Worm (Caenorhabditis elegans) whole organism, late embryonic: Measurements from ENCODE around the gene dgtr-1.

Source experiments
- C08G9.2 ChIP-seq: sonication (generic microtip); optimal IDR thresholded peaks from 2 replicates; lab custom pipeline; 2016; ENCODE audit warnings: mild to moderate bottlenecking, missing genetic modification characterization, moderate library complexity, missing compliant biosample characterization
- K02D7.2 ChIP-seq: sonication (generic microtip); optimal IDR thresholded peaks from 2 replicates; lab custom pipeline; 2017; ENCODE audit warnings: mild to moderate bottlenecking, missing genetic modification characterization, missing compliant biosample characterization
- K09A11.1 ChIP-seq: sonication (generic microtip); optimal IDR thresholded peaks from 2 replicates; lab custom pipeline; 2017; ENCODE audit warnings: antibody characterized with exemption, mild to moderate bottlenecking, missing genetic modification characterization, missing compliant biosample characterization; ENCODE audit not compliant: insufficient read depth
- T23F11.4 ChIP-seq: fragments of 200-800 bp; sonication (Bioruptor generic); optimal IDR thresholded peaks from 2 replicates; lab custom pipeline; 2018; ENCODE audit warnings: mild to moderate bottlenecking, missing genetic modification characterization, missing compliant biosample characterization
- Y22D7AL.16 ChIP-seq: sonication (generic microtip); optimal IDR thresholded peaks from 2 replicates; lab custom pipeline; 2016; ENCODE audit warnings: missing genetic modification characterization, missing compliant biosample characterization
- ahr-1 ChIP-seq: sonication (generic microtip); optimal IDR thresholded peaks from 2 replicates; lab custom pipeline; 2016; ENCODE audit warnings: missing genetic modification characterization, missing compliant biosample characterization
- ceh-14 ChIP-seq: sonication (generic microtip); optimal IDR thresholded peaks from 2 replicates; lab custom pipeline; 2016; ENCODE audit warnings: missing genotype, missing genetic modification characterization, missing compliant biosample characterization
- ceh-18 ChIP-seq: sonication (generic microtip); optimal IDR thresholded peaks from 2 replicates; lab custom pipeline; 2016; ENCODE audit warnings: missing genetic modification characterization, missing compliant biosample characterization
- ceh-19 ChIP-seq: fragments of 200-800 bp; sonication (Bioruptor generic); optimal IDR thresholded peaks from 2 replicates; lab custom pipeline; 2018; ENCODE audit warnings: mild to moderate bottlenecking, missing genetic modification characterization, missing compliant biosample characterization
- ceh-2 ChIP-seq: sonication (generic microtip); optimal IDR thresholded peaks from 2 replicates; lab custom pipeline; 2016; ENCODE audit warnings: missing genotype, missing genetic modification characterization, missing compliant biosample characterization
- ceh-22 ChIP-seq: sonication (generic microtip); optimal IDR thresholded peaks from 2 replicates; lab custom pipeline; 2017; ENCODE audit warnings: missing biosample characterization, missing genetic modification characterization
- ceh-24 ChIP-seq: sonication (generic microtip); optimal IDR thresholded peaks from 2 replicates; lab custom pipeline; 2016; ENCODE audit warnings: mild to moderate bottlenecking, missing genetic modification characterization, missing compliant biosample characterization
- ceh-34 ChIP-seq: sonication (generic microtip); optimal IDR thresholded peaks from 2 replicates; lab custom pipeline; 2016; ENCODE audit warnings: mild to moderate bottlenecking, missing genetic modification characterization, missing compliant biosample characterization
- ceh-45 ChIP-seq: fragments of 200-800 bp; sonication (Bioruptor generic); IDR thresholded peaks from 2 replicates; pipeline ENCODE4 v1.3.6; 2022; ENCODE audit warnings: missing genetic modification reagents, missing genetic modification characterization, missing compliant biosample characterization
- ceh-6 ChIP-seq: fragments of 200-800 bp; sonication (Bioruptor generic); optimal IDR thresholded peaks from 2 replicates; lab custom pipeline; 2018; ENCODE audit warnings: mild to moderate bottlenecking, missing genetic modification characterization, missing compliant biosample characterization
- che-1 ChIP-seq: sonication (generic microtip); optimal IDR thresholded peaks from 2 replicates; lab custom pipeline; 2016; ENCODE audit warnings: mild to moderate bottlenecking, missing genetic modification characterization, missing compliant biosample characterization
- elt-2 ChIP-seq: sonication (generic microtip); optimal IDR thresholded peaks from 2 replicates; lab custom pipeline; 2016; ENCODE audit warnings: missing genetic modification reagents, missing genetic modification characterization, missing compliant biosample characterization
- elt-4 ChIP-seq: sonication (generic microtip); optimal IDR thresholded peaks from 2 replicates; lab custom pipeline; 2016; ENCODE audit warnings: missing genetic modification characterization, missing compliant biosample characterization
- ets-4 ChIP-seq: sonication (generic microtip); optimal IDR thresholded peaks from 2 replicates; lab custom pipeline; 2016; ENCODE audit warnings: missing genetic modification characterization, missing compliant biosample characterization
- eyg-1 ChIP-seq: sonication (generic microtip); optimal IDR thresholded peaks from 2 replicates; lab custom pipeline; 2016; ENCODE audit warnings: missing genotype, missing genetic modification characterization, missing compliant biosample characterization
- fkh-6 ChIP-seq: sonication (generic microtip); optimal IDR thresholded peaks from 2 replicates; lab custom pipeline; 2016; ENCODE audit warnings: missing genetic modification characterization, missing compliant biosample characterization
- hlh-13 ChIP-seq: fragments of 200-800 bp; sonication (Bioruptor generic); optimal IDR thresholded peaks from 2 replicates; lab custom pipeline; 2018; ENCODE audit warnings: mild to moderate bottlenecking, missing genetic modification characterization, missing compliant biosample characterization
- hlh-15 ChIP-seq: sonication (generic microtip); optimal IDR thresholded peaks from 2 replicates; lab custom pipeline; 2016; ENCODE audit warnings: missing genetic modification characterization, missing compliant biosample characterization
- hlh-30 ChIP-seq: sonication (generic microtip); optimal IDR thresholded peaks from 2 replicates; lab custom pipeline; 2017; ENCODE audit warnings: antibody characterized with exemption, missing genetic modification characterization, missing compliant biosample characterization; ENCODE audit not compliant: insufficient read depth
- lim-6 ChIP-seq: sonication (generic microtip); optimal IDR thresholded peaks from 2 replicates; lab custom pipeline; 2016; ENCODE audit warnings: missing genetic modification characterization, missing compliant biosample characterization
- mec-3 ChIP-seq: sonication (generic microtip); optimal IDR thresholded peaks from 2 replicates; lab custom pipeline; 2016; ENCODE audit warnings: borderline replicate concordance, missing genetic modification characterization, missing compliant biosample characterization
- nfya-1 ChIP-seq: sonication (generic microtip); optimal IDR thresholded peaks from 2 replicates; lab custom pipeline; 2017; ENCODE audit warnings: missing genetic modification characterization, mild to moderate bottlenecking, missing compliant biosample characterization, antibody characterized with exemption, moderate library complexity
- nhr-11 ChIP-seq: fragments of 150-350 bp; optimal IDR thresholded peaks from 2 replicates; lab custom pipeline; 2014; ENCODE audit warnings: missing biosample characterization, missing genetic modification characterization
- pag-3 ChIP-seq: sonication (generic microtip); optimal IDR thresholded peaks from 2 replicates; lab custom pipeline; 2016; ENCODE audit warnings: missing compliant biosample characterization, missing genetic modification characterization, borderline replicate concordance
- pha-2 ChIP-seq: sonication (generic microtip); optimal IDR thresholded peaks from 2 replicates; lab custom pipeline; 2017; ENCODE audit warnings: mild to moderate bottlenecking, missing genetic modification characterization, missing compliant biosample characterization
- pha-4 ChIP-seq: fragments of 150-350 bp; optimal IDR thresholded peaks from 2 replicates; lab custom pipeline; 2018; ENCODE audit warnings: missing biosample characterization, missing genetic modification reagents, missing genetic modification characterization
- pros-1 ChIP-seq: fragments of 150-350 bp; optimal IDR thresholded peaks from 2 replicates; lab custom pipeline; 2014; ENCODE audit warnings: missing biosample characterization, missing genetic modification reagents, missing genetic modification characterization
- ref-2 ChIP-seq: sonication (generic microtip); optimal IDR thresholded peaks from 2 replicates; lab custom pipeline; 2016; ENCODE audit warnings: missing genetic modification characterization, missing compliant biosample characterization
- rnt-1 ChIP-seq: sonication (generic microtip); optimal IDR thresholded peaks from 2 replicates; lab custom pipeline; 2016; ENCODE audit warnings: missing genetic modification characterization, missing compliant biosample characterization
- syd-9 ChIP-seq: sonication (generic microtip); optimal IDR thresholded peaks from 2 replicates; lab custom pipeline; 2016; ENCODE audit warnings: mild to moderate bottlenecking, missing genetic modification characterization, moderate library complexity, missing compliant biosample characterization
- tbx-2 ChIP-seq: sonication (generic microtip); optimal IDR thresholded peaks from 2 replicates; lab custom pipeline; 2016; ENCODE audit warnings: missing genetic modification characterization, missing compliant biosample characterization
- unc-42 ChIP-seq: sonication (generic microtip); optimal IDR thresholded peaks from 2 replicates; lab custom pipeline; 2016; ENCODE audit warnings: missing genotype, missing genetic modification characterization, missing compliant biosample characterization
- unc-86 ChIP-seq: sonication (generic microtip); optimal IDR thresholded peaks from 2 replicates; lab custom pipeline; 2016; ENCODE audit warnings: missing genetic modification characterization, missing compliant biosample characterization
- zip-5 ChIP-seq: sonication (generic microtip); optimal IDR thresholded peaks from 2 replicates; lab custom pipeline; 2016; ENCODE audit warnings: missing genetic modification characterization, missing compliant biosample characterization
- ztf-16 ChIP-seq: sonication (generic microtip); optimal IDR thresholded peaks from 2 replicates; lab custom pipeline; 2017; ENCODE audit warnings: missing genetic modification characterization, missing compliant biosample characterization

dgtr-1 gene

DNA sequence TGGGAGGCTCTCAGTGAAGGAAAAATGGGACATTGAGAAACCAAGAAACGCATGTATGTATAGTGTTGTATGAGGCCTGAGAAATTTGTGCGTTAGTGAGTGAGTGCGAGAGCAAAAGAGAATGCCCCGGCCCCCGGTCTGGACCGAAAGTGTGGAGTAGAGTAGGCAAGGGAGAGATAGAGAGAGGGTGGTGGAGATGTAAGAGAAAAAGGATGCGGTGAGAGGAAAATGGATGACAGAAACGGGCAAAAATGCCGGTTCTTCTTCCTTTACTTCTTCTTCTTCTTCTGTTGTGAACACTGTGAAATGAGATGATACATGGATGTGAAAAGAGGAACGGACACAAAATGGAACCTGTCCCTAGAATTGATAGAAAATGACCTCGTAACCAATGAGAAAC is 41.4 kb downstream of the dgtr-1 start (continued):
- TF ChIP-seq zip-5 (tag; lab: Kevin White, UChicago) (no peak), ceh-2 (tag; lab: Kevin White, UChicago) (no peak), tbx-2 (tag; lab: Kevin White, UChicago) (no peak), ahr-1 (tag; lab: Kevin White, UChicago) (no peak), nhr-11 (tag; lab: Kevin White, UChicago) (no peak), pag-3 (tag; lab: Kevin White, UChicago) (no peak), ceh-14 (tag; lab: Kevin White, UChicago) (no peak), pha-2 (no peak), ets-4 (tag; lab: Kevin White, UChicago) (no peak), unc-42 (tag; lab: Kevin White, UChicago) (peak; percentile 32), ceh-6 (GFP tag; lab: Kevin White, UChicago) (no peak), fkh-6 (no peak), syd-9 (tag; lab: Kevin White, UChicago) (no peak), pha-4 (tag; lab: Kevin White, UChicago) (no peak), ceh-45 (GFP tag; lab: Robert Waterston, UW) (0 out of 2 replicates have a peak, but pooled peaks have one; percentile 29), T23F11.4 (no peak), rnt-1 (tag; lab: Kevin White, UChicago) (no peak), ceh-18 (tag; lab: Kevin White, UChicago) (peak; percentile 45), elt-4 (tag; lab: Kevin White, UChicago) (no peak), ztf-16 (tag; lab: Kevin White, UChicago) (no peak), hlh-13 (GFP tag; lab: Kevin White, UChicago) (no peak), che-1 (tag; lab: Kevin White, UChicago) (no peak), Y22D7AL.16 (no peak), mec-3 (no peak), nfya-1 (tag; lab: Kevin White, UChicago) (peak; percentile 13), hlh-15 (no peak), C08G9.2 (peak; percentile 30)

- TF ChIP-seq eyg-1 (tag; lab: Kevin White, UChicago) = no peak
- TF ChIP-seq K02D7.2 (tag; lab: Kevin White, UChicago) = no peak
- peak; percentile 32 for TF ChIP-seq tbx-2 (tag; lab: Kevin White, UChicago)
- no peak for TF ChIP-seq zip-5 (tag; lab: Kevin White, UChicago)
- TF ChIP-seq ref-2 = peak; percentile 55
- peak; percentile 58 for TF ChIP-seq pros-1
- TF ChIP-seq lim-6 (tag; lab: Kevin White, UChicago) = no peak
- TF ChIP-seq ceh-19 = no peak
- no peak for TF ChIP-seq unc-86 (tag; lab: Kevin White, UChicago)
- no peak for TF ChIP-seq unc-42 (tag; lab: Kevin White, UChicago)
- no peak for TF ChIP-seq ceh-34
- TF ChIP-seq hlh-30 (tag; lab: Kevin White, UChicago) = no peak
- TF ChIP-seq elt-2 (tag; lab: Kevin White, UChicago) = no peak
- no peak for TF ChIP-seq nfya-1 (tag; lab: Kevin White, UChicago)
- no peak for TF ChIP-seq K09A11.1 (tag; lab: Kevin White, UChicago)
- TF ChIP-seq ceh-24 = no peak
- peak; percentile 37 for TF ChIP-seq T23F11.4
These were observed 45.0 kb downstream of the dgtr-1 start for ce11 chrV:6541875-6542274.

DNA sequence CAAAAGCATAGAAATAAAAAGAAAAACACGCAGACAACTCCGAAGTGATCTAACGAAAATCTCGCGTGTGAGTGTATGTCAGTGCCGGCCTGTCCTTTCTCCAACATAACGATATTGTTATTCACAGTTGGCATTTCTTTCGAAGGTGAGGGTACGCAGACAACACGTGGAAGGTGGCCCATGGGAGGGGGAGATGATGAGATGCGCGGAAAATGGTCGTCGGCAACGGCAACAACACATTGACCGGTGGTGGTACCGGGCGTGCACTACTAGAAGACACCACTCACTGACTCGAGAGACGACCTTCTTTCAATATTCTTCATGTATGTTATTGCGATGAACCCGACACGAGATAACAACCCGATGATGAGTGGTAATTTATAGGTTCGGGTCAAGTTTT is 48.1 kb downstream of the dgtr-1 start:
- TF ChIP-seq tbx-2 (tag; lab: Kevin White, UChicago) = peak; percentile 41
- no peak for TF ChIP-seq elt-4 (tag; lab: Kevin White, UChicago)
- no peak for TF ChIP-seq ceh-2 (tag; lab: Kevin White, UChicago)
- TF ChIP-seq K09A11.1 (tag; lab: Kevin White, UChicago) = no peak
- no peak for TF ChIP-seq nhr-11 (tag; lab: Kevin White, UChicago)
- no peak for TF ChIP-seq ceh-22 (tag; lab: Kevin White, UChicago)
- TF ChIP-seq pha-4 (tag; lab: Kevin White, UChicago) = no peak
- peak; percentile 61 for TF ChIP-seq ref-2
- no peak for TF ChIP-seq C08G9.2
- TF ChIP-seq ceh-18 (tag; lab: Kevin White, UChicago) = no peak
